Worm (Caenorhabditis elegans) whole organism, L4 larva: ENCODE measurements around the gene F56D6.18.

ENCODE experiments used
- F37D6.2 ChIP-seq: sonication (generic microtip); optimal IDR thresholded peaks from 2 replicates; lab custom pipeline; 2016; ENCODE audit warnings: mild to moderate bottlenecking, missing genetic modification characterization, missing compliant biosample characterization
- aly-2 ChIP-seq: sonication (generic microtip); optimal IDR thresholded peaks from 2 replicates; lab custom pipeline; 2018; ENCODE audit warnings: missing biosample characterization, missing genetic modification characterization
- ceh-82 ChIP-seq: sonication (generic microtip); optimal IDR thresholded peaks from 2 replicates; lab custom pipeline; 2017; ENCODE audit warnings: missing biosample characterization, missing genetic modification characterization
- dmd-6 ChIP-seq: fragments of 200-800 bp; sonication (Bioruptor generic); IDR thresholded peaks from 2 replicates; pipeline ENCODE4 v1.3.6; 2022; ENCODE audit warnings: missing genetic modification reagents, missing genetic modification characterization, missing compliant biosample characterization
- hlh-11 ChIP-seq: fragments of 200-800 bp; sonication (Bioruptor generic); optimal IDR thresholded peaks from 2 replicates; lab custom pipeline; 2018; ENCODE audit warnings: mild to moderate bottlenecking, missing genetic modification characterization, missing compliant biosample characterization
- lin-29 ChIP-seq: fragments of 200-800 bp; sonication (Bioruptor generic); IDR thresholded peaks from 2 replicates; pipeline ENCODE4 v1.3.6; 2022; ENCODE audit warnings: missing genetic modification reagents, missing genetic modification characterization, missing compliant biosample characterization
- nhr-41 ChIP-seq: fragments of 200-800 bp; sonication (Bioruptor generic); IDR thresholded peaks from 2 replicates; pipeline ENCODE4 v1.3.6; 2022; ENCODE audit warnings: missing genetic modification reagents, missing genetic modification characterization, missing compliant biosample characterization
- nhr-48 ChIP-seq: sonication (generic microtip); optimal IDR thresholded peaks from 2 replicates; lab custom pipeline; 2016; ENCODE audit warnings: mild to moderate bottlenecking, missing genetic modification characterization, missing compliant biosample characterization
- rbr-2 ChIP-seq: sonication (generic microtip); optimal IDR thresholded peaks from 2 replicates; lab custom pipeline; 2016; ENCODE audit warnings: missing genotype, missing genetic modification characterization, missing compliant biosample characterization
- unc-62 ChIP-seq, 3 experiments: fragments of 150-350 bp in 1 of 3; sonication (generic microtip); optimal IDR thresholded peaks in 2 of 3; peaks in 1 of 3; 1 replicate in 1 of 3; 2 replicates in 2 of 3; lab custom pipeline; 2014 to 2017; ENCODE audit warnings: missing biosample characterization in 3 of 3, missing genetic modification characterization in 3 of 3, missing genetic modification reagents in 3 of 3, missing genotype in 1 of 3
- vab-7 ChIP-seq: fragments of 200-800 bp; sonication (Bioruptor generic); IDR thresholded peaks from 2 replicates; pipeline ENCODE4 v1.3.6; 2022; ENCODE audit warnings: missing genetic modification reagents, missing genetic modification characterization, missing compliant biosample characterization
- ztf-11 ChIP-seq: fragments of 150-350 bp; optimal IDR thresholded peaks from 2 replicates; lab custom pipeline; 2014; ENCODE audit warnings: missing biosample characterization, missing genetic modification characterization

DNA sequence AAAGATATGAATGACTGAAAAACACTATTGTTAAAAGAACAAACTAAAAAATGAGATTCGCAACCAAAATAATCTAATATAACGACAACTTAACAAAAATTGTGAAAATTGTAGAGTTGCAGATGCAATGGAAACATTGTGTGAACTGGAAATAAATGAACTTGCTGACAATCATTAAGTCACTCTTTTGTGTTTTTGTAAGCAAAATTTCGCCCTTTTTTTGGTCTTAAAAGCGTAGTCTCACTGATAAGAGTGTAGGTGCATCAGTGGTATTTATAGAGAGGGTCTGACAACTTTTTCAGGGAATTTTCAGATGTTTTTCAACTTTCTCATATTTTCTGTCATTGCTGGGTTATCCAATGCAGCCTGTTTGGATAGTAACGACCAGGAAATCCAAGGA is 14.4 kb upstream of the F56D6.18 start, which contains the start of gene clec-68:
- TF ChIP-seq nhr-48 (tag; lab: Kevin White, UChicago) (no peak), nhr-41 (GFP tag; lab: Robert Waterston, UW) (no peak), ceh-82 (tag; lab: Kevin White, UChicago) (no peak), lin-29 (GFP tag; lab: Robert Waterston, UW) (no peak), aly-2 (tag; lab: Kevin White, UChicago) (no peak), unc-62 (GFP tag; optimal IDR thresholded peaks at IDR 0.05 in 1 of 2; lab: Kevin White, UChicago) (no peak), unc-62 (tag; optimal IDR thresholded peaks at IDR 0.05; lab: Kevin White, UChicago) (no peak), rbr-2 (tag; lab: Kevin White, UChicago) (no peak), hlh-11 (tag; lab: Kevin White, UChicago) (no peak), dmd-6 (no peak), F37D6.2 (tag; lab: Kevin White, UChicago) (no peak), ztf-11 (no peak), vab-7 (GFP tag; lab: Robert Waterston, UW) (no peak)
